Fruit fly (Drosophila melanogaster): Measurements from ENCODE around the gene CG11912.

dm6 chr2L:292301-292700 lies 26.8 kb downstream of the CG11912 start, which contains the start of gene CG11562:
- TF ChIP-seq CTCF (optimal IDR thresholded peaks at IDR 0.05) (no peak), CG8478 (optimal IDR thresholded peaks at IDR 0.05) (no peak)

Measured in S2 (cell line).